Worm (Caenorhabditis elegans): ENCODE results near the gene srv-27.

- TF ChIP-seq unc-62 (GFP tag; optimal IDR thresholded peaks at IDR 0.05) (no peak), elt-1 (tag; optimal IDR thresholded peaks at IDR 0.05) (no peak), pqm-1 (tag; optimal IDR thresholded peaks at IDR 0.05) (no peak), fos-1 (tag; optimal IDR thresholded peaks at IDR 0.05) (no peak), nhr-76 (tag; optimal IDR thresholded peaks at IDR 0.05) (no peak), nhr-28 (tag; optimal IDR thresholded peaks at IDR 0.05) (no peak)
These were observed 39.2 kb upstream of the srv-27 start, which contains the start of gene ipla-6 for ce11 chrIV:6337353-6337752.
